Fruit fly (Drosophila melanogaster): Measurements from ENCODE around the gene sty.
A peak's percentile ranks its signal among the peaks of the same experiment; 100 is the strongest.

The sty gene

DNA sequence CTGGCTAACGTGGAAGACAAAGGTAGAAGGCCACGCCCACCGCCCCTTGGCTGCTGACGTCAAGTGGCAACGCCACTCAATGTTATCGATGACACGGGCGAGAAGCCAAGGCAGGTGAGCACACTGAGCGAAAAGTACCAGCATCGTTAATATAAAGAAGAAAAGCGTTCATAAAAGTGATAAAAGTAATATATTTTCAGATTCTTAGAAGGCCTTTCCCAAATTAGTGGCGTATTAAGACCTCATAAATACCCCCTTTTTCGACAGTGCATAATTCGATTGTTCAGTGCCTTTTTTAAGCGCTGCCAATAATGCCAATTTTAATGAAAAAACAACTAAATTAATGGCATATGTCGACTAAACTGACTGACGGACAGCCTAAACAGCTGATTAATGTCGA lies 24.9 kb upstream of the sty start (continued):
- TF ChIP-seq CG7556 (GFP tag; optimal IDR thresholded peaks at IDR 0.05) (peak; percentile 39), CG18011 (GFP tag; optimal IDR thresholded peaks at IDR 0.05) (no peak), eyg (GFP tag; optimal IDR thresholded peaks at IDR 0.05) (no peak), CG4854 (GFP tag; optimal IDR thresholded peaks at IDR 0.05) (no peak), CG30403 (GFP tag; optimal IDR thresholded peaks at IDR 0.05) (peak; percentile 39), CoRest (tag; optimal IDR thresholded peaks at IDR 0.05) (peak; percentile 44), CkIIα-i1 (GFP tag; IDR thresholded peaks at IDR 0.05) (no peak), MESR4 (GFP tag; optimal IDR thresholded peaks at IDR 0.05) (no peak), zen (tag; optimal IDR thresholded peaks at IDR 0.05) (no peak), CG9437 (GFP tag; optimal IDR thresholded peaks at IDR 0.05) (peak; percentile 25), Pdp1 (GFP tag; optimal IDR thresholded peaks at IDR 0.05) (peak in 1 of 2 experiments; percentile 7), CG8924 (tag; optimal IDR thresholded peaks at IDR 0.05) (peak; percentile 21)

- peak; percentile 48 for TF ChIP-seq abd-A (tag; optimal IDR thresholded peaks at IDR 0.05)
- TF ChIP-seq sr (GFP tag; IDR thresholded peaks at IDR 0.05), result peak; percentile 39; the same call in 1 of the 3 replicates
- TF ChIP-seq sd (tag; optimal IDR thresholded peaks at IDR 0.05), result peak; percentile 50
- TF ChIP-seq CG8388 (GFP tag; optimal IDR thresholded peaks at IDR 0.05), result no peak
- TF ChIP-seq Stat92E (GFP tag; optimal IDR thresholded peaks at IDR 0.05), result peak in 1 of 3 experiments; percentile 85
- no peak for TF ChIP-seq Fer2 (tag; optimal IDR thresholded peaks at IDR 0.05)
- peak; percentile 25 for TF ChIP-seq sqz (GFP tag; optimal IDR thresholded peaks at IDR 0.05)
- TF ChIP-seq grn (GFP tag; optimal IDR thresholded peaks at IDR 0.05), result peak; percentile 38
- peak; percentile 67 for TF ChIP-seq Med (GFP tag)
- no peak for TF ChIP-seq CG31365 (tag; optimal IDR thresholded peaks at IDR 0.05)
- peak; percentile 25 for TF ChIP-seq CG8281 (tag; optimal IDR thresholded peaks at IDR 0.05)
- TF ChIP-seq CG10543 (GFP tag; optimal IDR thresholded peaks at IDR 0.05), result peak; percentile 2
- TF ChIP-seq CG7786 (GFP tag; optimal IDR thresholded peaks at IDR 0.05), result no peak
- peak; percentile 4 for TF ChIP-seq Hey (tag; optimal IDR thresholded peaks at IDR 0.05)
- TF ChIP-seq Hr78 (GFP tag; optimal IDR thresholded peaks at IDR 0.05), result peak in 1 of 2 experiments; percentile 54
- peak; percentile 11 for TF ChIP-seq sens (GFP tag)
- TF ChIP-seq chinmo (GFP tag; IDR thresholded peaks at IDR 0.05; ENCODE audit: partially characterized antibody), result peak; percentile 63; the same call in 1 of the 4 replicates
- peak; percentile 1 for TF ChIP-seq odd (GFP tag; optimal IDR thresholded peaks at IDR 0.05)
Measured at dm6 chr3L:3447948-3448526, 23.3 kb upstream of the sty start.

DNA sequence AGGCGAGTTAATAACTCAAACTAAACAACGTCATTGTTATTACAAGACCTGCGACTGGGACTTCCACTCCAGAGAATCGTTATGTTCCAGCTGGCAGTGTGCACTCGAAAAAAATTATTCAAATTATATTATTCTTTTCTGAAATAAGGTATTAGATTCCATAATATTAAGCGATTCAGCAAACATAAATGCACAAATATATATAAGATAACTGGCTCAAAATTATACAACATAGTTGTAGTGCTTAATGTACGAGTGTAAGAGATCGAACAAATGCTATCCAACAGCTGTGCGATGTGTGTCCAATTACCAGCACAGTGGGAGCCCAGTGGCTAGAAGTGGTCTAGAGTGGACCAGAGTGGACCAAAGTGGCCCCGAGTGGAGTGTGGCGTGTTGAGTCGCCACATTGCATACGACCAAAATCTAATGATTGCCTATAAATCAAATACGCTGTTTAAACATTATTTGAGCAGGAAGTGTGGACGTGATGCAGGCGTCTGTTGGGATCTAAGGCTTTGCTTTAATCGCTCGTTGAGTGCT lies 19.6 kb upstream of the sty start:
- TF ChIP-seq gem (tag; optimal IDR thresholded peaks at IDR 0.05), result peak; percentile 20
- peak; percentile 32 to 35 for TF ChIP-seq bsh (GFP tag; optimal IDR thresholded peaks at IDR 0.05)
- TF ChIP-seq Asciz (GFP tag; optimal IDR thresholded peaks at IDR 0.05), result no peak
- TF ChIP-seq Med (GFP tag), result peak; percentile 46
- TF ChIP-seq nom (GFP tag; optimal IDR thresholded peaks at IDR 0.05), result peak; percentile 44
- 0 out of 2 replicates have a peak, but pooled peaks have one; percentile 12 for TF ChIP-seq NFAT (GFP tag; IDR thresholded peaks at IDR 0.05)
- no peak for TF ChIP-seq jing (GFP tag; optimal IDR thresholded peaks at IDR 0.05)
- peak; percentile 64 for TF ChIP-seq Drgx (GFP tag; IDR thresholded peaks at IDR 0.05)
- peak; percentile 43 for TF ChIP-seq sens (GFP tag)
- peak; percentile 16 for TF ChIP-seq CG10979 (tag; optimal IDR thresholded peaks at IDR 0.05)
- no peak for TF ChIP-seq CG31388 (GFP tag; optimal IDR thresholded peaks at IDR 0.05)
- peak; percentile 13 for TF ChIP-seq gsb-n (tag; optimal IDR thresholded peaks at IDR 0.05)
- no peak for TF ChIP-seq tgo (GFP tag; IDR thresholded peaks at IDR 0.05)
- TF ChIP-seq CG11504 (tag; optimal IDR thresholded peaks at IDR 0.05), result no peak
